Worm (Caenorhabditis elegans) whole organism, young adult: ENCODE results near the gene sec-20.

ENCODE experiments used
- B0336.3 ChIP-seq: fragments of 200-800 bp; sonication (Bioruptor generic); IDR thresholded peaks from 2 replicates; pipeline ENCODE4 v1.3.6; 2022; ENCODE audit warnings: missing genetic modification characterization, missing compliant biosample characterization
- C06A6.2 ChIP-seq: fragments of 200-800 bp; sonication (Bioruptor generic); conservative IDR thresholded peaks from 2 replicates; pipeline ENCODE4 v1.3.6; 2022; ENCODE audit warnings: missing genetic modification characterization, missing compliant biosample characterization
- D2030.7 ChIP-seq: fragments of 200-800 bp; sonication (Bioruptor generic); IDR thresholded peaks from 2 replicates; pipeline ENCODE4 v1.3.6; 2022; ENCODE audit warnings: missing genetic modification reagents, missing genetic modification characterization, missing compliant biosample characterization
- F23B12.7 ChIP-seq: sonication (generic microtip); optimal IDR thresholded peaks from 2 replicates; lab custom pipeline; 2017; ENCODE audit warnings: missing genetic modification characterization, mild to moderate bottlenecking, missing compliant biosample characterization, antibody characterized with exemption, moderate library complexity; ENCODE audit not compliant: insufficient read depth
- F37B4.10 ChIP-seq: fragments of 200-800 bp; sonication (Bioruptor generic); IDR thresholded peaks from 2 replicates; pipeline ENCODE4 v1.3.6; 2022; ENCODE audit warnings: missing genetic modification characterization, missing compliant biosample characterization
- K11D2.4 ChIP-seq: fragments of 200-800 bp; sonication (Bioruptor generic); IDR thresholded peaks from 2 replicates; pipeline ENCODE4 v1.3.6; 2022; ENCODE audit warnings: missing genetic modification reagents, missing genetic modification characterization, missing compliant biosample characterization
- T26A5.8 ChIP-seq: sonication (generic microtip); optimal IDR thresholded peaks from 2 replicates; lab custom pipeline; 2016; ENCODE audit warnings: missing genetic modification characterization, missing compliant biosample characterization
- Y95B8A.8 ChIP-seq: fragments of 200-800 bp; sonication (Bioruptor generic); IDR thresholded peaks from 2 replicates; pipeline ENCODE4 v1.3.6; 2022; ENCODE audit warnings: missing genetic modification reagents, missing genetic modification characterization, missing compliant biosample characterization
- atf-7 ChIP-seq: sonication (generic microtip); optimal IDR thresholded peaks from 2 replicates; lab custom pipeline; 2017; ENCODE audit warnings: mild to moderate bottlenecking, missing genetic modification characterization, missing compliant biosample characterization
- athp-1 ChIP-seq: sonication (generic microtip); optimal IDR thresholded peaks from 2 replicates; lab custom pipeline; 2017; ENCODE audit warnings: mild to moderate bottlenecking, missing genetic modification characterization, missing compliant biosample characterization
- ceh-79 ChIP-seq: sonication (generic microtip); optimal IDR thresholded peaks from 2 replicates; lab custom pipeline; 2017; ENCODE audit warnings: mild to moderate bottlenecking, missing genetic modification characterization, missing compliant biosample characterization
- dpl-1 ChIP-seq: fragments of 150-350 bp; optimal IDR thresholded peaks from 2 replicates; lab custom pipeline; 2014; ENCODE audit warnings: missing biosample characterization, missing genetic modification reagents, missing genetic modification characterization
- ekl-4 ChIP-seq: fragments of 200-800 bp; sonication (Bioruptor generic); IDR thresholded peaks from 2 replicates; pipeline ENCODE4 v1.3.6; 2022; ENCODE audit warnings: missing genetic modification reagents, missing genetic modification characterization, missing compliant biosample characterization
- ets-4 ChIP-seq: fragments of 200-800 bp; sonication (Bioruptor generic); optimal IDR thresholded peaks from 2 replicates; lab custom pipeline; 2018; ENCODE audit warnings: mild to moderate bottlenecking, missing genetic modification characterization, missing compliant biosample characterization
- fkh-3 ChIP-seq: sonication (generic microtip); optimal IDR thresholded peaks from 2 replicates; lab custom pipeline; 2016; ENCODE audit warnings: mild to moderate bottlenecking, missing genetic modification characterization, missing compliant biosample characterization
- gei-17 ChIP-seq: fragments of 200-800 bp; sonication (Bioruptor generic); optimal IDR thresholded peaks from 2 replicates; lab custom pipeline; 2018; ENCODE audit warnings: mild to moderate bottlenecking, missing genetic modification characterization, missing compliant biosample characterization
- let-526 ChIP-seq: fragments of 200-800 bp; sonication (Bioruptor generic); IDR thresholded peaks from 2 replicates; pipeline ENCODE4 v1.3.6; 2022; ENCODE audit warnings: missing genetic modification reagents, missing genetic modification characterization, missing compliant biosample characterization
- lin-26 ChIP-seq: fragments of 200-800 bp; sonication (Bioruptor generic); IDR thresholded peaks from 2 replicates; pipeline ENCODE4 v1.3.6; 2022; ENCODE audit warnings: missing genetic modification reagents, missing genetic modification characterization, missing compliant biosample characterization
- lin-35 ChIP-seq, 3 experiments: fragments of 150-350 bp in 2 of 3; sonication (generic microtip) in 1 of 3; optimal IDR thresholded peaks; 2 replicates each; lab custom pipeline; 2014 to 2018; ENCODE audit warnings: missing biosample characterization in 3 of 3, missing genetic modification characterization in 3 of 3, missing genetic modification reagents in 3 of 3
- lin-54 ChIP-seq: fragments of 200-800 bp; sonication (Bioruptor generic); optimal IDR thresholded peaks from 2 replicates; lab custom pipeline; 2018; ENCODE audit warnings: mild to moderate bottlenecking, missing genetic modification characterization, missing compliant biosample characterization
- madf-10 ChIP-seq: sonication (generic microtip); optimal IDR thresholded peaks from 2 replicates; lab custom pipeline; 2016; ENCODE audit warnings: mild to moderate bottlenecking, missing genetic modification characterization, missing compliant biosample characterization
- madf-8 ChIP-seq: fragments of 200-800 bp; sonication (Bioruptor generic); conservative IDR thresholded peaks from 2 replicates; pipeline ENCODE4 v1.3.6; 2022; ENCODE audit warnings: missing genetic modification reagents, missing genetic modification characterization, missing compliant biosample characterization
- nhr-120 ChIP-seq: fragments of 200-800 bp; sonication (Bioruptor generic); IDR thresholded peaks from 2 replicates; pipeline ENCODE4 v1.3.6; 2022; ENCODE audit warnings: missing genetic modification characterization, missing compliant biosample characterization
- nhr-179 ChIP-seq: sonication (generic microtip); optimal IDR thresholded peaks from 2 replicates; lab custom pipeline; 2016; ENCODE audit warnings: mild to moderate bottlenecking, missing genetic modification characterization, missing compliant biosample characterization
- nhr-80 ChIP-seq: sonication (generic microtip); optimal IDR thresholded peaks from 2 replicates; lab custom pipeline; 2016; ENCODE audit warnings: missing genetic modification characterization, missing compliant biosample characterization
- nhr-90 ChIP-seq: sonication (generic microtip); optimal IDR thresholded peaks from 2 replicates; lab custom pipeline; 2016; ENCODE audit warnings: missing genotype, mild to moderate bottlenecking, missing genetic modification characterization, missing compliant biosample characterization
- rcor-1 ChIP-seq: fragments of 200-800 bp; sonication (Bioruptor generic); IDR thresholded peaks from 2 replicates; pipeline ENCODE4 v1.3.6; 2022; ENCODE audit warnings: missing genetic modification reagents, missing genetic modification characterization, missing compliant biosample characterization
- repo-1 ChIP-seq: sonication (generic microtip); optimal IDR thresholded peaks from 2 replicates; lab custom pipeline; 2017; ENCODE audit warnings: mild to moderate bottlenecking, missing genetic modification characterization, missing compliant biosample characterization
- rpc-1 ChIP-seq, 2 experiments: fragments of 150-350 bp in 1 of 2; sonication (generic microtip) in 1 of 2; optimal IDR thresholded peaks; 2 replicates each; lab custom pipeline; 2014 to 2018; ENCODE audit warnings: missing biosample characterization in 1 of 2, missing genetic modification characterization in 1 of 2, missing genetic modification reagents in 1 of 2, missing genotype in 1 of 2
- snpc-1.3 ChIP-seq: sonication (generic microtip); optimal IDR thresholded peaks from 2 replicates; lab custom pipeline; 2017; ENCODE audit warnings: missing genetic modification characterization, mild to moderate bottlenecking, missing compliant biosample characterization, antibody characterized with exemption, moderate library complexity, missing genotype, missing genetic modification reagents; ENCODE audit not compliant: insufficient read depth
- snpc-4 ChIP-seq, 5 experiments: fragments of 150-350 bp in 1 of 5; sonication (generic microtip) in 4 of 5; optimal IDR thresholded peaks; 2 replicates each; lab custom pipeline; 2014 to 2018; ENCODE audit warnings: missing genetic modification characterization in 5 of 5, missing biosample characterization in 3 of 5, antibody characterized with exemption in 2 of 5, mild to moderate bottlenecking in 2 of 5, missing compliant biosample characterization in 2 of 5, missing genotype in 2 of 5, moderate library complexity in 2 of 5, missing genetic modification reagents in 1 of 5
- tbp1 ChIP-seq: fragments of 200-800 bp; sonication (Bioruptor generic); optimal IDR thresholded peaks from 2 replicates; lab custom pipeline; 2018; ENCODE audit warnings: mild to moderate bottlenecking, missing genetic modification characterization, missing compliant biosample characterization
- xnd-1 ChIP-seq: sonication (generic microtip); optimal IDR thresholded peaks from 2 replicates; lab custom pipeline; 2016; ENCODE audit warnings: missing genotype, missing genetic modification reagents, missing genetic modification characterization, missing compliant biosample characterization
- zfh-2 ChIP-seq: fragments of 200-800 bp; sonication (Bioruptor generic); conservative IDR thresholded peaks from 2 replicates; pipeline ENCODE4 v1.3.6; 2022; ENCODE audit warnings: missing genetic modification reagents, missing genetic modification characterization, missing compliant biosample characterization
- ztf-22 ChIP-seq: fragments of 200-800 bp; sonication (Bioruptor generic); optimal IDR thresholded peaks from 2 replicates; lab custom pipeline; 2018; ENCODE audit warnings: mild to moderate bottlenecking, missing genetic modification characterization, moderate library complexity, missing compliant biosample characterization
- ztf-28 ChIP-seq: fragments of 200-800 bp; sonication (Bioruptor generic); IDR thresholded peaks from 2 replicates; pipeline ENCODE4 v1.3.6; 2022; ENCODE audit warnings: missing genetic modification reagents, missing genetic modification characterization, missing compliant biosample characterization
- ztf-3 ChIP-seq: fragments of 200-800 bp; sonication (Bioruptor generic); optimal IDR thresholded peaks from 2 replicates; lab custom pipeline; 2018; ENCODE audit warnings: mild to moderate bottlenecking, missing genetic modification characterization, missing compliant biosample characterization
- ztf-6 ChIP-seq: fragments of 200-800 bp; sonication (Bioruptor generic); IDR thresholded peaks from 2 replicates; pipeline ENCODE4 v1.3.6; 2022; ENCODE audit warnings: missing genetic modification reagents, missing genetic modification characterization, missing compliant biosample characterization

The sec-20 gene

DNA sequence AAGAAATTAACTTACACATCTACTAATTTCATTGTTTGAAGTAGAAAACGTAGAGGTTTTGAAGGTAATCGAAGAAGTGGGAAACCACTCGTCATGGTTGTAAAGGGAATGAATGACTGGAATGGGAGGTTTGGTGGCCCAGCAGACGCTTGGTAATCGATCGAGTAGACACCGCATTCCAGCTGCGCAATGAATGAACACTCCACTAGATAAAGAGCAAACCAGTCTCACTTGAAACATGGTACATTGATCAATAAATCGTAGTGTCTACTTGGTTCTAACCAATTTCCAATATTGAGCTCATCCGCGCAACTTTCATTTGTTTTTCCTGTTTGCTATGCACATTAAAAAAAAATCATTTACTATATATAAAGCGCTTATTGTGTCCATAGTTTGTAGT lies 45.5 kb upstream of the sec-20 start, which contains the start of gene fbxb-84:
Gene fbxb-84, minus strand, starts transcription at position 101 of the 400 bp plus-strand sequence.
- TF ChIP-seq zfh-2 (GFP tag; lab: Robert Waterston, UW) (no peak), C06A6.2 (GFP tag; lab: Robert Waterston, UW) (no peak), repo-1 (tag; lab: Kevin White, UChicago) (no peak), rcor-1 (GFP tag; lab: Robert Waterston, UW) (no peak), ztf-3 (GFP tag; lab: Kevin White, UChicago) (no peak), let-526 (no peak), xnd-1 (tag; lab: Kevin White, UChicago) (no peak), ceh-79 (no peak), fkh-3 (no peak), nhr-80 (tag; lab: Kevin White, UChicago) (no peak), madf-8 (GFP tag; lab: Robert Waterston, UW) (no peak), madf-10 (tag; lab: Kevin White, UChicago) (no peak), lin-35 (GFP tag; optimal IDR thresholded peaks at IDR 0.05; lab: Kevin White, UChicago) (no peak), T26A5.8 (tag; lab: Kevin White, UChicago) (no peak), B0336.3 (GFP tag; lab: Robert Waterston, UW) (no peak), ekl-4 (no peak), atf-7 (tag; lab: Kevin White, UChicago) (no peak), dpl-1 (GFP tag; lab: Kevin White, UChicago) (no peak)

DNA sequence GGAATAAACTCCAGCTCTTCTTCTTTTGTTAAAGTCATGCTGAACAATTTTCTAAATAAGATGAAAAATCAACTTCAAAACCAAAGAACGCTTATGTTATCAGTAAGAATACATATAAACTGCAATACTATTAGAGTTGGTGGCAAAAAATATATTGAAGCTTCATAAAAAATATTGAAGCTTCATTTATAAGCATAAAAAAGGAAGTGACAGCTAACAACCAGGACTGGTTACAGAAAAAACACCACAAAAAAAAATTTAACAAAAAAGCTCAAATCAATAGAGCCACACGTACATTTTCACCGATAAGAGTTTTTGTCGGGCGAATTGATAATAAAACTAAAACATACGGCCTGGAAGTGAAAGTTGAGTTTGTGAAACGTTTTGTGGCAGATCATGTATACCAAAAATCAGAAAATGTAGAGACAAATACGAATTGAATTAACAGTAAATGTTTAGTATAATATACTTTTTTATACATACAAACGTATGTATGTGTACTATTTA lies 44.3 kb upstream of the sec-20 start, which contains the start of gene sqst-5:
Gene sqst-5, minus strand, starts transcription at position 51 of the 507 bp plus-strand sequence.
- no peak for TF ChIP-seq K11D2.4
- TF ChIP-seq B0336.3 (GFP tag; lab: Robert Waterston, UW) = no peak
- peak; percentile 69 for TF ChIP-seq nhr-80 (tag; lab: Kevin White, UChicago)

DNA sequence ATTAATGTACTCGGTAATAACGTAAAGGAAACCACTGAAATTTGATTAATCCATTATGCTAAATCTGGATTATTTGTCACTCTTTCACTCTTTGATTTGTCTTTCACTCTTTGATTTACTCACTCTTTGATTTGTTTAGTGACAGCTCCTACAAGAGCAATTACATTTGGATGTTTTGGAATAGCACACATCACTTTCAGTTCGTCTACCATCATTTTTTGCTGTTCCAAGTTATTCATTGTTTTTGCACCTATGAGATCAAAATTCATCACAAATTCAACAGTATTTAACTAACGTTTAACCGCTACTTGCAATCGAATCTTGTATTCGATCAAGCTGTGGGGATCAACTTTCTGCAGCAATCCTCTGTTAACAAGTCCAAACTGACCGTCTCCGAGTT lies 42.8 kb upstream of the sec-20 start:
- TF ChIP-seq nhr-179 = no peak

DNA sequence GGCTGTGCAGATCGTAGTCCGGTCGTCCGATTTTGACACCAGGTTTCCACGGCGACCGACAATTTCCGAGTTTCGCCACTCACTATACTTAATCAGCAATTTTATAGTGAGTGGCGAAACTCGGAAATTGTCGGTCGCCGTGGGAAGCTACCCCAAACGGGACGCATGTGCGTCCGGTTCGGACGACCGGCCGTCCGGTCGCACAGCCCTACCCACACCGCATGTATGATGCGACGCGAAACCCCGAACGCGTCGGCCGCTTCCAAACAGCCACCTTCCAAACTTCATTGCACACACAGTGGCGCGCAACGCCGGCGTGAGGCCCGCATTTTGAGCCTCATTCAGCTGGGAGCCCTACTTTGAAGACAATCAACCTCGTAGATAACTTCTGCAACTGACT lies 40.8 kb upstream of the sec-20 start:
- TF ChIP-seq lin-26 (GFP tag; lab: Robert Waterston, UW) = 0 out of 2 replicates have a peak, but pooled peaks have one; percentile 30
- no peak for TF ChIP-seq snpc-4 (GFP tag; optimal IDR thresholded peaks at IDR 0.05; lab: Kevin White, UChicago)
- TF ChIP-seq snpc-4 (tag; optimal IDR thresholded peaks at IDR 0.05; lab: Kevin White, UChicago) = peak in 2 of 4 experiments; percentile 67 to 85
- 0 out of 2 replicates have a peak, but pooled peaks have one; percentile 12 for TF ChIP-seq ztf-6 (GFP tag; lab: Robert Waterston, UW)
- TF ChIP-seq athp-1 = no peak
- 0 out of 2 replicates have a peak, but pooled peaks have one; percentile 51 for TF ChIP-seq F37B4.10 (GFP tag; lab: Robert Waterston, UW)

DNA sequence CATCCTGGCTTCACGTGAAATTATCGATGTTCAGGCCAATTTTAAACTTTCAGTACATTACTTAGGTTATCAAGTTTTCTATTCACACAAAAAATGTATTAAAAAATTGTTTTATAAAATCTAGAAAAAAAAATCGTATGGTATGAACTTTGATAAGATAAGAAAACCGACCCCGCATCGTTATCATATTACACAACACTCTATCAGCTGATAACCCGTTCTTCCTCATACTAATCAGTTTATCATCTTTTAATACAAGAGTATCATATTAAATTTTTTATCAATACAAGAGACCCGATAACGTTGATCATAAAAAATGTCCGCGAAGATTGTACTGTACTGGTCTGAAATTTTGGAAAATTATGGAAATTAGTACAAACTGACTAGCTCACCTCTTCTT lies 37.7 kb upstream of the sec-20 start:
- TF ChIP-seq ceh-79 (no peak), lin-54 (GFP tag; lab: Kevin White, UChicago) (no peak), atf-7 (tag; lab: Kevin White, UChicago) (peak; percentile 40), snpc-1.3 (tag; lab: Kevin White, UChicago) (no peak), nhr-179 (no peak), D2030.7 (no peak), F23B12.7 (tag; lab: Kevin White, UChicago) (no peak), ztf-22 (peak; percentile 52), dpl-1 (GFP tag; lab: Kevin White, UChicago) (no peak), Y95B8A.8 (GFP tag; lab: Robert Waterston, UW) (no peak), ets-4 (GFP tag; lab: Kevin White, UChicago) (peak; percentile 19), nhr-90 (tag; lab: Kevin White, UChicago) (no peak), nhr-120 (GFP tag; lab: Robert Waterston, UW) (no peak), gei-17 (GFP tag; lab: Kevin White, UChicago) (no peak), xnd-1 (tag; lab: Kevin White, UChicago) (no peak), rpc-1 (optimal IDR thresholded peaks at IDR 0.05; lab: Kevin White, UChicago) (no peak), rpc-1 (tag; optimal IDR thresholded peaks at IDR 0.05; lab: Kevin White, UChicago) (no peak), tbp1 (GFP tag; lab: Kevin White, UChicago) (peak; percentile 5), ztf-28 (GFP tag; lab: Robert Waterston, UW) (no peak), nhr-80 (tag; lab: Kevin White, UChicago) (peak; percentile 96)
- TF ChIP-seq, all 124 proteins: peak for 5
